Worm (Caenorhabditis elegans): ENCODE data around the gene T10C6.15.
A peak's percentile ranks its signal among the peaks of the same experiment; 100 is the strongest.

Gene T10C6.15

ce11 chrV:16000433-16000832, 45.3 kb downstream of the T10C6.15 start, which contains the start of gene nhr-50 (continued):
- no peak for TF ChIP-seq egl-43 (GFP tag; IDR thresholded peaks at IDR 0.05)
- no peak for TF ChIP-seq fkh-10 (GFP tag; optimal IDR thresholded peaks at IDR 0.05)
- TF ChIP-seq lin-15B (tag; optimal IDR thresholded peaks at IDR 0.05): no peak
- TF ChIP-seq daf-19 (GFP tag; conservative IDR thresholded peaks at IDR 0.05): 0 out of 2 replicates have a peak, but pooled peaks have one; percentile 51
- no peak for TF ChIP-seq unc-39 (tag; optimal IDR thresholded peaks at IDR 0.05)
- TF ChIP-seq lin-39 (tag; optimal IDR thresholded peaks at IDR 0.05): no peak
- no peak for TF ChIP-seq duxl-1 (tag; optimal IDR thresholded peaks at IDR 0.05; ENCODE audit: poor library complexity)
- TF ChIP-seq vab-7 (GFP tag; IDR thresholded peaks at IDR 0.05): no peak
- peak in 1 of 2 experiments; percentile 1 for TF ChIP-seq unc-62 (GFP tag; optimal IDR thresholded peaks at IDR 0.05 in 1 of 2)
- no peak for TF ChIP-seq unc-62 (tag; optimal IDR thresholded peaks at IDR 0.05)
- TF ChIP-seq ctbp-1 (GFP tag; IDR thresholded peaks at IDR 0.05): no peak
- TF ChIP-seq pha-4 (GFP tag; IDR thresholded peaks at IDR 0.05): no peak
- TF ChIP-seq pha-4 (tag; optimal IDR thresholded peaks at IDR 0.05): peak; percentile 86
- no peak for TF ChIP-seq snpc-1.2 (GFP tag; IDR thresholded peaks at IDR 0.05)
- 0 out of 2 replicates have a peak, but pooled peaks have one; percentile 8 for TF ChIP-seq arid-1 (GFP tag; conservative IDR thresholded peaks at IDR 0.05)
- TF ChIP-seq aha-1 (tag): peak; percentile 39
- peak; percentile 1 to 73 for TF ChIP-seq mdl-1 (tag; optimal IDR thresholded peaks at IDR 0.05)
- TF ChIP-seq nhr-237 (tag; optimal IDR thresholded peaks at IDR 0.05): no peak

- TF ChIP-seq saeg-2 (GFP tag; IDR thresholded peaks at IDR 0.05): no peak
- TF ChIP-seq pha-4 (GFP tag; IDR thresholded peaks at IDR 0.05): no peak
- no peak for TF ChIP-seq pha-4 (tag; optimal IDR thresholded peaks at IDR 0.05)
- no peak for TF ChIP-seq egl-43 (GFP tag; IDR thresholded peaks at IDR 0.05)
- TF ChIP-seq set-16 (GFP tag; IDR thresholded peaks at IDR 0.05): no peak
- TF ChIP-seq pqm-1 (tag; optimal IDR thresholded peaks at IDR 0.05): no peak
- no peak for TF ChIP-seq nhr-77 (tag; optimal IDR thresholded peaks at IDR 0.05)
- TF ChIP-seq dpl-1 (GFP tag; optimal IDR thresholded peaks at IDR 0.05): no peak
- TF ChIP-seq Y75B8A.6 (GFP tag; IDR thresholded peaks at IDR 0.05): no peak
- TF ChIP-seq aha-1 (tag): peak; percentile 24
Observed at ce11 chrV:15996655-15997186, 49.0 kb downstream of the T10C6.15 start, which contains the start of the genes C06C6.9 and C06C6.8. C06C6.9 (minus strand) TSS chrV:15996755. C06C6.8 (plus strand) TSS chrV:15997136.
